Worm (Caenorhabditis elegans) whole organism, L1 larva: ENCODE measurements around the gene T01C4.8.
A peak's percentile ranks its signal among the peaks of the same experiment; 100 is the strongest.

Experiments used
- C04F5.9 ChIP-seq: sonication (generic microtip); optimal IDR thresholded peaks from 2 replicates; lab custom pipeline; 2016; ENCODE audit warnings: missing genetic modification characterization, missing compliant biosample characterization
- C16A3.4 ChIP-seq: fragments of 150-350 bp; optimal IDR thresholded peaks from 2 replicates; lab custom pipeline; 2014; ENCODE audit warnings: missing biosample characterization, missing genetic modification characterization
- F16B12.6 ChIP-seq: fragments of 150-350 bp; optimal IDR thresholded peaks from 2 replicates; lab custom pipeline; 2014; ENCODE audit warnings: missing biosample characterization, missing genetic modification characterization
- Y116A8C.19 ChIP-seq: sonication (generic microtip); optimal IDR thresholded peaks from 2 replicates; lab custom pipeline; 2016; ENCODE audit warnings: missing compliant biosample characterization, missing genetic modification characterization, borderline replicate concordance
- aha-1 ChIP-seq: fragments of 150-350 bp; optimal IDR thresholded peaks from 2 replicates; lab custom pipeline; 2014; ENCODE audit warnings: missing biosample characterization, missing genetic modification characterization
- aly-2 ChIP-seq: fragments of 150-350 bp; optimal IDR thresholded peaks from 2 replicates; lab custom pipeline; 2014; ENCODE audit warnings: missing biosample characterization, missing genetic modification characterization
- ama-1 ChIP-seq: fragments of 150-350 bp; optimal IDR thresholded peaks from 2 replicates; lab custom pipeline; 2014
- blmp-1 ChIP-seq: fragments of 150-350 bp; optimal IDR thresholded peaks from 2 replicates; lab custom pipeline; 2014; ENCODE audit warnings: missing biosample characterization, missing genetic modification characterization
- ceh-63 ChIP-seq: fragments of 200-800 bp; sonication (Bioruptor generic); optimal IDR thresholded peaks from 2 replicates; lab custom pipeline; 2018; ENCODE audit warnings: mild to moderate bottlenecking, missing genetic modification characterization, missing compliant biosample characterization
- ceh-82 ChIP-seq, 3 experiments: fragments of 150-350 bp in 1 of 3; sonication (generic microtip) in 2 of 3; optimal IDR thresholded peaks; 2 replicates each; lab custom pipeline; 2014 to 2017; ENCODE audit warnings: missing biosample characterization in 3 of 3, missing genetic modification characterization in 3 of 3
- ceh-88 ChIP-seq: fragments of 200-800 bp; sonication (Bioruptor generic); IDR thresholded peaks from 2 replicates; pipeline ENCODE4 v1.3.6; 2022; ENCODE audit warnings: missing genetic modification characterization, missing compliant biosample characterization
- ceh-90 ChIP-seq: sonication (generic microtip); optimal IDR thresholded peaks from 2 replicates; lab custom pipeline; 2016; ENCODE audit warnings: missing genetic modification characterization, missing compliant biosample characterization
- ces-1 ChIP-seq: fragments of 150-350 bp; optimal IDR thresholded peaks from 2 replicates; lab custom pipeline; 2014; ENCODE audit warnings: missing biosample characterization, missing genetic modification reagents, missing genetic modification characterization
- efl-3 ChIP-seq: fragments of 200-800 bp; sonication (Bioruptor generic); optimal IDR thresholded peaks from 2 replicates; lab custom pipeline; 2018; ENCODE audit warnings: mild to moderate bottlenecking, missing genetic modification characterization, missing compliant biosample characterization
- egl-13 ChIP-seq: sonication (generic microtip); optimal IDR thresholded peaks from 2 replicates; lab custom pipeline; 2016; ENCODE audit warnings: missing genotype, missing genetic modification reagents, missing genetic modification characterization, missing compliant biosample characterization
- ets-5 ChIP-seq: fragments of 200-800 bp; sonication (Bioruptor generic); IDR thresholded peaks from 2 replicates; pipeline ENCODE4 v1.3.6; 2022; ENCODE audit warnings: missing genetic modification characterization, missing compliant biosample characterization
- fkh-10 ChIP-seq: sonication (generic microtip); optimal IDR thresholded peaks from 2 replicates; lab custom pipeline; 2017; ENCODE audit warnings: missing biosample characterization, missing genetic modification reagents, missing genetic modification characterization
- fkh-8 ChIP-seq: sonication (generic microtip); optimal IDR thresholded peaks from 2 replicates; lab custom pipeline; 2016; ENCODE audit warnings: mild to moderate bottlenecking, missing genetic modification characterization, missing compliant biosample characterization
- hlh-17 ChIP-seq: fragments of 200-800 bp; sonication (Bioruptor generic); optimal IDR thresholded peaks from 2 replicates; lab custom pipeline; 2018; ENCODE audit warnings: missing genetic modification characterization, mild to moderate bottlenecking, missing compliant biosample characterization, moderate library complexity, borderline replicate concordance
- hlh-4 ChIP-seq: sonication (generic microtip); optimal IDR thresholded peaks from 2 replicates; lab custom pipeline; 2016; ENCODE audit warnings: mild to moderate bottlenecking, missing genetic modification characterization, missing compliant biosample characterization
- irx-1 ChIP-seq: sonication (generic microtip); optimal IDR thresholded peaks from 2 replicates; lab custom pipeline; 2016; ENCODE audit warnings: missing genetic modification characterization, missing compliant biosample characterization
- lin-13 ChIP-seq: fragments of 150-350 bp; optimal IDR thresholded peaks from 2 replicates; lab custom pipeline; 2014; ENCODE audit warnings: missing biosample characterization, missing genetic modification reagents, missing genetic modification characterization
- lin-14 ChIP-seq: fragments of 200-800 bp; sonication (Bioruptor generic); optimal IDR thresholded peaks from 2 replicates; lab custom pipeline; 2018; ENCODE audit warnings: mild to moderate bottlenecking, missing genetic modification characterization, moderate library complexity, missing compliant biosample characterization
- lin-15B ChIP-seq: fragments of 150-350 bp; sonication (generic microtip); optimal IDR thresholded peaks from 3 replicates; lab custom pipeline; 2014; ENCODE audit warnings: missing biosample characterization, missing genetic modification characterization
- lir-3 ChIP-seq: sonication (generic microtip); optimal IDR thresholded peaks from 2 replicates; lab custom pipeline; 2016; ENCODE audit warnings: mild to moderate bottlenecking, missing genetic modification characterization, moderate library complexity, missing compliant biosample characterization; ENCODE audit not compliant: poor library complexity
- mab-9 ChIP-seq: fragments of 200-800 bp; sonication (Bioruptor generic); IDR thresholded peaks from 2 replicates; pipeline ENCODE4 v1.3.6; 2022; ENCODE audit warnings: missing genetic modification reagents, missing genetic modification characterization, missing compliant biosample characterization
- mep-1 ChIP-seq: fragments of 150-350 bp; optimal IDR thresholded peaks from 2 replicates; lab custom pipeline; 2014; ENCODE audit warnings: missing biosample characterization, missing genetic modification characterization
- nhr-11 ChIP-seq: fragments of 150-350 bp; optimal IDR thresholded peaks from 2 replicates; lab custom pipeline; 2014; ENCODE audit warnings: missing biosample characterization, missing genetic modification characterization
- nhr-71 ChIP-seq: sonication (generic microtip); optimal IDR thresholded peaks from 2 replicates; lab custom pipeline; 2016; ENCODE audit warnings: mild to moderate bottlenecking, missing genetic modification characterization, moderate library complexity, missing compliant biosample characterization
- nhr-77 ChIP-seq: fragments of 150-350 bp; optimal IDR thresholded peaks from 2 replicates; lab custom pipeline; 2014; ENCODE audit warnings: missing biosample characterization, missing genetic modification characterization
- nhr-84 ChIP-seq: sonication (generic microtip); optimal IDR thresholded peaks from 2 replicates; lab custom pipeline; 2017; ENCODE audit warnings: missing biosample characterization, missing genetic modification characterization
- nhr-85 ChIP-seq: sonication (generic microtip); peaks from one replicate; lab custom pipeline; 2016; ENCODE audit warnings: missing genetic modification characterization, inconsistent platforms, missing compliant biosample characterization
- nhr-90 ChIP-seq: sonication (generic microtip); optimal IDR thresholded peaks from 2 replicates; lab custom pipeline; 2016; ENCODE audit warnings: mild to moderate bottlenecking, missing genetic modification characterization, missing compliant biosample characterization; ENCODE audit not compliant: poor library complexity
- pag-3 ChIP-seq: sonication (generic microtip); optimal IDR thresholded peaks from 2 replicates; lab custom pipeline; 2017; ENCODE audit warnings: missing genetic modification characterization, mild to moderate bottlenecking, missing compliant biosample characterization, antibody characterized with exemption, borderline replicate concordance; ENCODE audit not compliant: insufficient read depth
- rnt-1 ChIP-seq: sonication (generic microtip); optimal IDR thresholded peaks from 2 replicates; lab custom pipeline; 2016; ENCODE audit warnings: mild to moderate bottlenecking, missing genetic modification characterization, moderate library complexity, missing compliant biosample characterization
- skn-1 ChIP-seq: fragments of 150-350 bp; optimal IDR thresholded peaks from 2 replicates; lab custom pipeline; 2014; ENCODE audit warnings: missing biosample characterization, missing genetic modification characterization
- snpc-4 ChIP-seq: fragments of 150-350 bp; optimal IDR thresholded peaks from 2 replicates; lab custom pipeline; 2014; ENCODE audit warnings: missing biosample characterization, missing genetic modification characterization
- snu-23 ChIP-seq: sonication (generic microtip); optimal IDR thresholded peaks from 2 replicates; lab custom pipeline; 2016; ENCODE audit warnings: missing genetic modification characterization, missing compliant biosample characterization
- sptf-1 ChIP-seq: fragments of 150-350 bp; optimal IDR thresholded peaks from 2 replicates; lab custom pipeline; 2014; ENCODE audit warnings: missing biosample characterization, missing genetic modification characterization
- swsn-7 ChIP-seq: sonication (generic microtip); optimal IDR thresholded peaks from 2 replicates; lab custom pipeline; 2016; ENCODE audit warnings: missing genetic modification characterization, missing compliant biosample characterization
- tbx-2 ChIP-seq: sonication (generic microtip); optimal IDR thresholded peaks from 2 replicates; lab custom pipeline; 2016; ENCODE audit warnings: missing genetic modification characterization, missing compliant biosample characterization
- tlp-1 ChIP-seq: fragments of 150-350 bp; optimal IDR thresholded peaks from 2 replicates; lab custom pipeline; 2014; ENCODE audit warnings: missing biosample characterization, missing genetic modification characterization
- unc-130 ChIP-seq: fragments of 150-350 bp; optimal IDR thresholded peaks from 2 replicates; lab custom pipeline; 2017; ENCODE audit warnings: missing biosample characterization, missing genetic modification characterization, inconsistent platforms
- unc-98 ChIP-seq: fragments of 200-800 bp; sonication (Bioruptor generic); IDR thresholded peaks from 2 replicates; pipeline ENCODE4 v1.3.6; 2022; ENCODE audit warnings: missing genetic modification characterization, missing compliant biosample characterization
- vab-15 ChIP-seq: sonication (generic microtip); optimal IDR thresholded peaks from 2 replicates; lab custom pipeline; 2017; ENCODE audit warnings: missing genotype, mild to moderate bottlenecking, missing genetic modification characterization, missing compliant biosample characterization
- xbp-1 ChIP-seq: sonication (generic microtip); optimal IDR thresholded peaks from 2 replicates; lab custom pipeline; 2016; ENCODE audit warnings: missing genetic modification characterization, missing compliant biosample characterization
- zag-1 ChIP-seq: fragments of 150-350 bp; optimal IDR thresholded peaks from 2 replicates; lab custom pipeline; 2014; ENCODE audit warnings: missing biosample characterization, missing genetic modification characterization

Gene T01C4.8

DNA sequence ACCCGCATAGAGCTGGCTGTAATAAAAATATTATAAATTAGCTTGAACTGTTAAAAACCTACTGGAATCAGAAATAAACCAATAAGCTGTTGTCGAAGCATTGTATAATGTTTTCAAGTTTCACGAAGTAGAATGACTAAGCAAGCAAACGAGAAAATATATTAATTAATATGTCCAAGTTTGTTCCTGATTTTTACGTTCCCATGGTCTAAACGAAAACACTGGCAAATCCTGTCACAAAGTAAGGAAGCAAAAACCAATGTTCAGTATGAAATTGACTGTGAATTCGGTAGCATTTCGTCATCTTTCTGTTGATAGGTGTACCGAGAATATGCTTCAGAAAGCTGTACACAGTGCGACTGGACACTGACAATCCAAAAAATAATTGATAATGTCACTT, 9.2 kb downstream of the T01C4.8 start, which contains the start of gene srx-34:
srx-34 (minus strand) TSS at position 101 of the 400 bp plus-strand sequence.
- TF ChIP-seq ets-5 (GFP tag; lab: Robert Waterston, UW) (no peak), Y116A8C.19 (tag; lab: Kevin White, UChicago) (no peak), snpc-4 (tag; lab: Kevin White, UChicago) (no peak), nhr-85 (tag; lab: Kevin White, UChicago) (no peak), lin-15B (no peak), lir-3 (no peak), ceh-88 (GFP tag; lab: Robert Waterston, UW) (no peak), nhr-77 (no peak), C04F5.9 (no peak), unc-130 (tag; lab: Kevin White, UChicago) (no peak), pag-3 (tag; lab: Kevin White, UChicago) (no peak), rnt-1 (tag; lab: Kevin White, UChicago) (no peak), nhr-11 (tag; lab: Kevin White, UChicago) (no peak), fkh-8 (no peak), aly-2 (no peak), hlh-4 (tag; lab: Kevin White, UChicago) (no peak), ceh-90 (tag; lab: Kevin White, UChicago) (no peak), zag-1 (tag; lab: Kevin White, UChicago) (no peak), ceh-82 (tag; optimal IDR thresholded peaks at IDR 0.05; lab: Kevin White, UChicago) (no peak)

DNA sequence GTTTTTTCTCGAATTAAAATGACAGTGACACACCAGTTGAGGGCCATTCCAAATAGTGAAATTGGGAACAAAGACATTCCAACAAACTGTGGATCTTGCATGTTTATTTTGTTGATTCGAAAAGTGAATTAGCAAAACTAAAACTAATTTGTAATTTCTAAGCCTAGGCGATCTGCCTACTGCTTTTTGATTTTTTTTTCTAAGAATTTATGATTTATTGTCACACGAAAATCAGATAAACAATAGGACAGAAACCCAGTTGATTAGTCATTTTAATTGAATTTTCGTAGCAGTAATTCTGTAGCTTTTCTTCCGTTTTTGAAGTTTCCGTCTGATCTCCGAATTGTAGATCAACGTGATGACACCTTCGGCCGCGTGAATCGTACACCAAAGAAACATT, 10.6 kb downstream of the T01C4.8 start, which contains the start of gene srx-33:
srx-33 (minus strand) TSS at position 101 of the 400 bp plus-strand sequence.
- TF ChIP-seq lin-14 (GFP tag; lab: Kevin White, UChicago) (no peak), tlp-1 (no peak), rnt-1 (tag; lab: Kevin White, UChicago) (no peak), Y116A8C.19 (tag; lab: Kevin White, UChicago) (no peak), egl-13 (tag; lab: Kevin White, UChicago) (no peak), mab-9 (GFP tag; lab: Robert Waterston, UW) (no peak), lin-13 (no peak), xbp-1 (tag; lab: Kevin White, UChicago) (no peak), zag-1 (tag; lab: Kevin White, UChicago) (no peak), lin-15B (no peak), aha-1 (no peak), mep-1 (tag; lab: Kevin White, UChicago) (no peak), swsn-7 (tag; lab: Kevin White, UChicago) (no peak), ces-1 (GFP tag; lab: Kevin White, UChicago) (no peak)

DNA sequence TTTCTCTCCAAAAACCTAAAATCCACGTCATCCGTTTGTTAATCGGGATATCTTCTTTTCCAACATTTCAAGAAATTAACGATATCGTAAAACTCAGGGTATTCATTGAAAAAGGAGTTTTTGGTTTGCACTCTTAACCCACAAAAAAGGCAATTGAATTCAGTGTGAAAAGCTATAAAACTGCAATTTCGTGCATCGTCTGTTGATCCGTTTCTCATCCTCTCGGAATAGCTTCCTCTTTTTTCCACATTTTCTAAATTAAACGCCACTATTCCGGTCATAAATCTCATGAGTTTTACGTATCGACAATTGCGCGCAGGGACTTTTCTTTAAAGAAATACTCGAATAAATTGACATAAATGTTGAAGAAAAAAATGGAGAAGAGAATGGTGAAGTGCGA, 17.1 kb downstream of the T01C4.8 start:
- no peak for TF ChIP-seq C16A3.4 (tag; lab: Kevin White, UChicago)
- peak; percentile 84 for TF ChIP-seq ceh-63 (GFP tag; lab: Kevin White, UChicago)
- no peak for TF ChIP-seq skn-1 (tag; lab: Kevin White, UChicago)
- TF ChIP-seq unc-98 (GFP tag; lab: Robert Waterston, UW): no peak

DNA sequence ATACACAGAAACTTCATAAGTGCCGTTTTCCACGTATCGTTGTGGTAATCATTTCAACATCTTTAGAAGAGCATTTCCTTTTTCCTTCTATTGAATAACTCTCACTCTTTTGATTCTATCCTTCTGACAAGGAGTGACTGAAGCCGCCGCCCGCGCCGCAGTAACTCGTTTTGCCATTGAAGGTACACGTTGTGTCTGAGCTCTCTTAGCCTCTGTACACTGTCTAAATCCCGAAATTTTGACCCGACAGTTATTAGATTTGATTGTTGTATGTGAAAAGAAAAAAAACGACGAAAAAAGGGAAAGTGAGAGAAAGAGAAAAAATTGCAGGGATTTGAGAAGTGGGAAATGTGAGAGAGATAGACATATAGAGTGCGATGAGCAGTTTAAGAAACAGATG, 18.1 kb downstream of the T01C4.8 start:
- no peak for TF ChIP-seq F16B12.6
- no peak for TF ChIP-seq skn-1 (tag; lab: Kevin White, UChicago)
- TF ChIP-seq sptf-1 (tag; lab: Kevin White, UChicago): no peak
- no peak for TF ChIP-seq hlh-17 (GFP tag; lab: Kevin White, UChicago)
- TF ChIP-seq fkh-10 (GFP tag; lab: Kevin White, UChicago): peak; percentile 89
- no peak for TF ChIP-seq tlp-1
- no peak for TF ChIP-seq snu-23 (GFP tag; lab: Kevin White, UChicago)
- peak; percentile 22 for TF ChIP-seq blmp-1
- no peak for TF ChIP-seq ets-5 (GFP tag; lab: Robert Waterston, UW)
- no peak for TF ChIP-seq nhr-84 (tag; lab: Kevin White, UChicago)
- TF ChIP-seq nhr-85 (tag; lab: Kevin White, UChicago): no peak
- no peak for TF ChIP-seq ceh-82 (tag; optimal IDR thresholded peaks at IDR 0.05; lab: Kevin White, UChicago)
- TF ChIP-seq vab-15 (tag; lab: Kevin White, UChicago): no peak
- no peak for TF ChIP-seq nhr-11 (tag; lab: Kevin White, UChicago)
- no peak for TF ChIP-seq efl-3 (GFP tag; lab: Kevin White, UChicago)
- TF ChIP-seq ces-1 (GFP tag; lab: Kevin White, UChicago): peak; percentile 63
- TF ChIP-seq mab-9 (GFP tag; lab: Robert Waterston, UW): no peak
- peak; percentile 12 for TF ChIP-seq irx-1
- no peak for TF ChIP-seq zag-1 (tag; lab: Kevin White, UChicago)
- TF ChIP-seq nhr-71 (tag; lab: Kevin White, UChicago): peak; percentile 28
- TF ChIP-seq lin-14 (GFP tag; lab: Kevin White, UChicago): peak; percentile 79
- no peak for TF ChIP-seq tbx-2 (tag; lab: Kevin White, UChicago)
- TF ChIP-seq nhr-90 (tag; lab: Kevin White, UChicago): no peak
- no peak for TF ChIP-seq nhr-77
- TF ChIP-seq ama-1: no peak
